Worm (Caenorhabditis elegans): ENCODE results near the gene Y40C7B.4.

Gene Y40C7B.4

ce11 chrX:17234988-17235387, 21.6 kb downstream of the Y40C7B.4 start:
- TF ChIP-seq W03F9.2 (tag; optimal IDR thresholded peaks at IDR 0.05): no peak
- no peak for TF ChIP-seq him-1 (tag; optimal IDR thresholded peaks at IDR 0.05)
- no peak for TF ChIP-seq dao-5 (tag; optimal IDR thresholded peaks at IDR 0.05)

DNA sequence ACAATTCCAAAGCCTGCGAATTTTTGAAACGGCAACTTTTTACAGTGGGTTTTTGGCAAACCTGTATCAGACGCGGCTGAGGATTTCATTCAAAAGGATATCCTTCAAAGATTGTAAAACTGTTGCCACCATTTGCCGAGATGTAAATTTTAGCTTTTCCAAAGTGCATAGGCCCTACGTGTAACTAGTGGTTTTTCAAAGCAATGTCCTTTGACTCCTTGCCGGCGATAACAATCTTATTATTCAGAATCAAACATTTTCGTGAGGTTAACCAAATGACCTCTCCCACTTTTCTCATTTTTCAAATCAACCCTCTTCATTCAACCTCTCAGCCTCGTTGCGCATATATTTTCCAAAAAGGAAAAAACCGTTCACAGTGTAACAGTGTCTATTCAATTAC, 25.2 kb downstream of the Y40C7B.4 start, which contains the start of gene T25G12.3:
TSS of gene T25G12.3 (plus strand) at position 301 of the 400 bp plus-strand sequence.
- TF ChIP-seq W03F9.2 (tag; optimal IDR thresholded peaks at IDR 0.05) (no peak), dao-5 (tag; optimal IDR thresholded peaks at IDR 0.05) (no peak), him-1 (tag; optimal IDR thresholded peaks at IDR 0.05) (no peak)

DNA sequence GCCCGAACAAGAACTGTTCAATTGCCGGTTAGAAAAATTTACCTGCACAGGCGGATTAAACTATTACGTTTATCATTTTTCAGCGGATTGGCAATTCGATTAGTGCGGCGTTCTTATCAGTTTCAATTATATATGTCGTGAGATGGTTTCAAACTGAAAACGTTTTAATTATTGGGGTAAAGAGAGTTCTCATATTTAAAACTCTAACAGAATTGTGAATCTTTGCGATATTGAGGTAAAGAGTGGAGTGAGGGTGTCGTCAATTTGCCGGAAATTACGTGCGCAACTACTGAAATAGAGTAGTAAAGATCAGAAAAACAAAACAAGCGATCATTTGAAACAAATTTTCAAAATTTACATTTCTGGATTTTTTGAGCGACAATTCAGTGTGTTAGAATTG, 26.5 kb downstream of the Y40C7B.4 start, which contains the start of gene T25G12.6:
TSS of gene T25G12.6 (minus strand) at position 101 of the 400 bp plus-strand sequence.
- no peak for TF ChIP-seq W03F9.2 (tag; optimal IDR thresholded peaks at IDR 0.05)
- no peak for TF ChIP-seq dao-5 (tag; optimal IDR thresholded peaks at IDR 0.05)
- no peak for TF ChIP-seq him-1 (tag; optimal IDR thresholded peaks at IDR 0.05)

- TF ChIP-seq W03F9.2 (tag; optimal IDR thresholded peaks at IDR 0.05) (no peak), dao-5 (tag; optimal IDR thresholded peaks at IDR 0.05) (no peak), him-1 (tag; optimal IDR thresholded peaks at IDR 0.05) (no peak)
These were observed 29.2 kb downstream of the Y40C7B.4 start for ce11 chrX:17227376-17227775.

ce11 chrX:17221873-17222525, 34.6 kb downstream of the Y40C7B.4 start, which contains the start of gene rab-6.2:
Gene rab-6.2 (plus strand): TSS chrX:17222475.
- no peak for TF ChIP-seq him-1 (tag; optimal IDR thresholded peaks at IDR 0.05)
- no peak for TF ChIP-seq W03F9.2 (tag; optimal IDR thresholded peaks at IDR 0.05)
- no peak for TF ChIP-seq dao-5 (tag; optimal IDR thresholded peaks at IDR 0.05)

- TF ChIP-seq him-1 (tag; optimal IDR thresholded peaks at IDR 0.05): no peak
- no peak for TF ChIP-seq dao-5 (tag; optimal IDR thresholded peaks at IDR 0.05)
- no peak for TF ChIP-seq W03F9.2 (tag; optimal IDR thresholded peaks at IDR 0.05)
These were observed 39.4 kb downstream of the Y40C7B.4 start, which contains the start of gene acdh-7 for ce11 chrX:17217050-17217813. Gene acdh-7 (minus strand): TSS chrX:17217105.

DNA sequence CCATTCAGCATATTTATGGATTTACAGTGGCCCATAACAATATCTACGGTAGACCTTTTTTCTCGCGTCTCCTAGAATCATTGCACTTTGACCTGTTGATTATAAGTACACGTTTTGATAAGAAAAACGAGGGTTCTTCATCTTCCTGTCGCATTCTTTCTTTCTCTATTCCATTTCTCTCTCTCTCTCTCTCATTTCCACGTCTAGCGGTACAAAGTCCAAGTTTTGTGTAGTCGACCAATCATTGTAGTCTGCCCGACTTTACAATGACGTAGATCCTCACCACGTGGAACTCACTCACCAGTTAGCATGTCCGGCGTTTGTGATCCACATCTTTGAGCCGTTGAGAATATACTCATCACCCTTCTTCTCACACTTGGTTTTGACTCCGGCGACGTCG, 40.4 kb downstream of the Y40C7B.4 start:
- TF ChIP-seq dao-5 (tag; optimal IDR thresholded peaks at IDR 0.05): no peak
- no peak for TF ChIP-seq W03F9.2 (tag; optimal IDR thresholded peaks at IDR 0.05)
- TF ChIP-seq him-1 (tag; optimal IDR thresholded peaks at IDR 0.05): no peak

DNA sequence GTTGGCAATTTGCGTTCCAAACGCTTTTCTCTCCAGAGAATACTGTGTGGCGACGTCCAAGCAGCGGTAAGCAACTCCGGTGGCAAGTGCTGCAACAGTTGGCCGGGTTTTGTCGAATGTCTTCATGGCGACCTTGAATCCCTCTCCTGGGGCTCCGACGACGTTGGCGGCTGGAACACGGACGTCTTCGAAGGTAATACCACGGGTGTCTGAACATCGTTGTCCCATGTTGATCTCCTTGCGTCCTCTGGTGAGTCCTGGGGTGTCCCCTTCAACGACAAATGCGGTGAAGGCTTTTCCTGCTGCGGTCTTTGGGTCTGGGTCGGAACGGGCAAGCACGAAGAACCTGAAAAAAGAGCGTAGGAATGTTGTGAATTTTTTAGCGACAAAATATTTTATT, 40.8 kb downstream of the Y40C7B.4 start:
- TF ChIP-seq him-1 (tag; optimal IDR thresholded peaks at IDR 0.05) (no peak), W03F9.2 (tag; optimal IDR thresholded peaks at IDR 0.05) (no peak), dao-5 (tag; optimal IDR thresholded peaks at IDR 0.05) (no peak)

- no peak for TF ChIP-seq W03F9.2 (tag; optimal IDR thresholded peaks at IDR 0.05)
- no peak for TF ChIP-seq him-1 (tag; optimal IDR thresholded peaks at IDR 0.05)
- no peak for TF ChIP-seq dao-5 (tag; optimal IDR thresholded peaks at IDR 0.05)
These were observed 41.8 kb downstream of the Y40C7B.4 start, which contains the start of gene acdh-10 for ce11 chrX:17214803-17215202. Gene acdh-10 (minus strand): TSS chrX:17214903.

ce11 chrX:17211513-17211912, 45.1 kb downstream of the Y40C7B.4 start:
- TF ChIP-seq dao-5 (tag; optimal IDR thresholded peaks at IDR 0.05) (no peak), W03F9.2 (tag; optimal IDR thresholded peaks at IDR 0.05) (no peak), him-1 (tag; optimal IDR thresholded peaks at IDR 0.05) (no peak)

- TF ChIP-seq W03F9.2 (tag; optimal IDR thresholded peaks at IDR 0.05) (no peak), him-1 (tag; optimal IDR thresholded peaks at IDR 0.05) (no peak), dao-5 (tag; optimal IDR thresholded peaks at IDR 0.05) (no peak)
These were observed 47.3 kb downstream of the Y40C7B.4 start, which contains the start of gene T08G2.2 for ce11 chrX:17209265-17209664. Gene T08G2.2 (minus strand): TSS chrX:17209365.
